Fruit fly (Drosophila melanogaster) whole organism, embryonic: ENCODE measurements around the gene scny.

Experiments
- Adf1 ChIP-seq: fragments of 200-800 bp; sonication (Bioruptor generic); IDR thresholded peaks from 2 replicates; pipeline ENCODE4 v1.3.6; 2022; ENCODE audit warnings: missing biosample characterization, missing genetic modification characterization
- Aef1 ChIP-seq: fragments of 200-800 bp; sonication (Bioruptor generic); IDR thresholded peaks from 3 replicates; pipeline ENCODE4 v1.3.6; 2022; ENCODE audit warnings: missing biosample characterization, missing genetic modification characterization
- Atf3 ChIP-seq: fragments of 200-800 bp; sonication (Bioruptor generic); optimal IDR thresholded peaks from 3 replicates; lab custom pipeline; 2016; ENCODE audit warnings: missing biosample characterization, missing genetic modification characterization
- CG14710 ChIP-seq: fragments of 200-800 bp; sonication (Bioruptor generic); optimal IDR thresholded peaks from 3 replicates; lab custom pipeline; 2019; ENCODE audit warnings: missing biosample characterization, mild to moderate bottlenecking, missing genetic modification characterization, moderate library complexity
- CG16779 ChIP-seq: fragments of 200-800 bp; sonication (Bioruptor generic); IDR thresholded peaks from 2 replicates; pipeline ENCODE4 v1.3.6; 2022; ENCODE audit warnings: missing biosample characterization, missing genetic modification characterization
- CG17328 ChIP-seq: fragments of 200-800 bp; sonication (Bioruptor generic); IDR thresholded peaks from 2 replicates; pipeline ENCODE4 v1.3.6; 2022; ENCODE audit warnings: missing biosample characterization, missing genetic modification characterization
- CG17361 ChIP-seq: fragments of 200-800 bp; sonication (Bioruptor generic); IDR thresholded peaks from 3 replicates; pipeline ENCODE4 v1.3.6; 2022; ENCODE audit warnings: missing biosample characterization, missing genetic modification characterization
- CG17568 ChIP-seq: fragments of 200-800 bp; sonication (Bioruptor generic); optimal IDR thresholded peaks from 2 replicates; lab custom pipeline; 2018; ENCODE audit warnings: missing biosample characterization, mild to moderate bottlenecking, missing genetic modification characterization, moderate library complexity
- CG18262 ChIP-seq: fragments of 200-800 bp; optimal IDR thresholded peaks from 3 replicates; lab custom pipeline; 2019; ENCODE audit warnings: missing biosample characterization, mild to moderate bottlenecking, missing genetic modification characterization, moderate library complexity
- CG30403 ChIP-seq: fragments of 200-800 bp; sonication (Bioruptor generic); optimal IDR thresholded peaks from 3 replicates; lab custom pipeline; 2016; ENCODE audit warnings: missing biosample characterization, missing genetic modification characterization
- CG32532 ChIP-seq: fragments of 200-800 bp; sonication (Bioruptor generic); IDR thresholded peaks from 2 replicates; pipeline ENCODE4 v1.3.6; 2022; ENCODE audit warnings: missing biosample characterization, missing genetic modification characterization
- CG6854 ChIP-seq: fragments of 200-800 bp; sonication (Bioruptor generic); optimal IDR thresholded peaks from 3 replicates; lab custom pipeline; 2017; ENCODE audit warnings: missing biosample characterization, mild to moderate bottlenecking, missing genetic modification characterization
- CG7745 ChIP-seq: fragments of 200-800 bp; sonication (Bioruptor generic); optimal IDR thresholded peaks from 2 replicates; lab custom pipeline; 2018; ENCODE audit warnings: missing biosample characterization, mild to moderate bottlenecking, missing genetic modification characterization, moderate library complexity
- CG8089 ChIP-seq: fragments of 200-800 bp; sonication (Bioruptor generic); optimal IDR thresholded peaks from 3 replicates; lab custom pipeline; 2016; ENCODE audit warnings: missing biosample characterization, missing genetic modification characterization
- CG8944 ChIP-seq: fragments of 200-800 bp; sonication (Bioruptor generic); optimal IDR thresholded peaks from 3 replicates; lab custom pipeline; 2016; ENCODE audit warnings: missing biosample characterization, missing genetic modification characterization
- CoRest ChIP-seq: fragments of 200-800 bp; sonication (Bioruptor generic); optimal IDR thresholded peaks from 3 replicates; lab custom pipeline; 2018; ENCODE audit warnings: missing biosample characterization, mild to moderate bottlenecking, missing genetic modification characterization, moderate library complexity
- Dbx ChIP-seq: fragments of 200-800 bp; sonication (Bioruptor generic); IDR thresholded peaks from 3 replicates; pipeline ENCODE4 v1.3.6; 2022; ENCODE audit warnings: missing biosample characterization, missing genetic modification characterization
- Fer2 ChIP-seq: fragments of 200-800 bp; sonication (Bioruptor generic); optimal IDR thresholded peaks from 2 replicates; lab custom pipeline; 2018; ENCODE audit warnings: missing biosample characterization, mild to moderate bottlenecking, missing genetic modification characterization, moderate library complexity
- HHEX ChIP-seq: fragments of 200-800 bp; sonication (Bioruptor generic); optimal IDR thresholded peaks from 3 replicates; lab custom pipeline; 2017; ENCODE audit warnings: missing biosample characterization, mild to moderate bottlenecking, missing genetic modification characterization, missing genetic modification reagents
- Hr3 ChIP-seq: fragments of 200-800 bp; sonication (Bioruptor generic); optimal IDR thresholded peaks from 3 replicates; lab custom pipeline; 2016; ENCODE audit warnings: missing biosample characterization, missing genetic modification characterization
- Mes4 ChIP-seq: fragments of 200-800 bp; sonication (Bioruptor generic); optimal IDR thresholded peaks from 2 replicates; lab custom pipeline; 2016; ENCODE audit warnings: missing biosample characterization, missing genetic modification characterization
- Neu2 ChIP-seq: fragments of 200-800 bp; sonication (Bioruptor generic); optimal IDR thresholded peaks from 3 replicates; lab custom pipeline; 2016; ENCODE audit warnings: missing biosample characterization, missing genetic modification characterization, borderline replicate concordance
- Nf-YA ChIP-seq: fragments of 200-800 bp; sonication (Bioruptor generic); IDR thresholded peaks from 2 replicates; pipeline ENCODE4 v1.3.6; 2022; ENCODE audit warnings: missing biosample characterization, missing genetic modification characterization
- Rfx ChIP-seq: fragments of 200-800 bp; sonication (Bioruptor generic); IDR thresholded peaks from 2 replicates; pipeline ENCODE4 v1.3.6; 2022; ENCODE audit warnings: missing biosample characterization, missing genetic modification characterization
- Side ChIP-seq: fragments of 200-800 bp; sonication (Bioruptor generic); optimal IDR thresholded peaks from 2 replicates; lab custom pipeline; 2016; ENCODE audit warnings: missing biosample characterization, missing genetic modification characterization
- Sox102F ChIP-seq: fragments of 200-800 bp; sonication (Bioruptor generic); optimal IDR thresholded peaks from 2 replicates; lab custom pipeline; 2018; ENCODE audit warnings: missing biosample characterization, mild to moderate bottlenecking, missing genetic modification characterization, moderate library complexity
- Spps ChIP-seq: fragments of 200-800 bp; sonication (Bioruptor generic); optimal IDR thresholded peaks from 2 replicates; lab custom pipeline; 2018; ENCODE audit warnings: missing biosample characterization, mild to moderate bottlenecking, missing genetic modification characterization
- Tbp ChIP-seq: fragments of >200 bp; optimal IDR thresholded peaks from 2 replicates; lab custom pipeline; 2018; ENCODE audit warnings: missing biosample characterization, missing genetic modification characterization
- Vsx1 ChIP-seq: fragments of 200-800 bp; sonication (Bioruptor generic); optimal IDR thresholded peaks from 2 replicates; lab custom pipeline; 2017; ENCODE audit warnings: missing biosample characterization, mild to moderate bottlenecking, missing genetic modification characterization, missing genetic modification reagents
- ase ChIP-seq: fragments of 200-800 bp; sonication (Bioruptor generic); IDR thresholded peaks from 3 replicates; pipeline ENCODE4 v1.3.6; 2022; ENCODE audit warnings: missing biosample characterization, missing genetic modification characterization
- az2 ChIP-seq: fragments of 200-800 bp; sonication (Bioruptor generic); optimal IDR thresholded peaks from 3 replicates; lab custom pipeline; 2016; ENCODE audit warnings: missing biosample characterization, missing genetic modification characterization
- bcd ChIP-seq: fragments of 200-800 bp; sonication (Bioruptor generic); optimal IDR thresholded peaks from 2 replicates; lab custom pipeline; 2017; ENCODE audit warnings: missing biosample characterization, mild to moderate bottlenecking, missing genetic modification characterization
- br ChIP-seq: fragments of >200 bp; optimal IDR thresholded peaks from 2 replicates; lab custom pipeline; 2017
- chif ChIP-seq, 2 experiments: fragments of 200-800 bp; sonication (Bioruptor generic); optimal IDR thresholded peaks; 3 replicates each; lab custom pipeline; 2016; ENCODE audit warnings: missing biosample characterization in 2 of 2, missing genetic modification characterization in 2 of 2
- crc ChIP-seq: fragments of 200-800 bp; sonication (Bioruptor generic); optimal IDR thresholded peaks from 2 replicates; lab custom pipeline; 2016; ENCODE audit warnings: missing biosample characterization, missing genetic modification characterization
- dmrt99B ChIP-seq: fragments of 200-800 bp; sonication (Bioruptor generic); optimal IDR thresholded peaks from 2 replicates; lab custom pipeline; 2018; ENCODE audit warnings: missing biosample characterization, mild to moderate bottlenecking, missing genetic modification characterization, moderate library complexity
- gfzf ChIP-seq: fragments of 200-800 bp; sonication (Bioruptor generic); optimal IDR thresholded peaks from 2 replicates; lab custom pipeline; 2016; ENCODE audit warnings: missing biosample characterization, mild to moderate bottlenecking, missing genetic modification characterization, moderate library complexity
- grn ChIP-seq: fragments of 200-800 bp; sonication (Bioruptor generic); optimal IDR thresholded peaks from 3 replicates; lab custom pipeline; 2017; ENCODE audit warnings: missing biosample characterization, missing genetic modification characterization
- lab ChIP-seq: fragments of 200-800 bp; sonication (Bioruptor generic); optimal IDR thresholded peaks from 3 replicates; lab custom pipeline; 2017; ENCODE audit warnings: missing biosample characterization, missing genetic modification characterization, mild to moderate bottlenecking, moderate library complexity, missing genetic modification reagents
- oc ChIP-seq: fragments of 200-800 bp; sonication (Bioruptor generic); optimal IDR thresholded peaks from 2 replicates; lab custom pipeline; 2018; ENCODE audit warnings: missing biosample characterization, mild to moderate bottlenecking, missing genetic modification characterization, moderate library complexity
- pum ChIP-seq: fragments of 200-800 bp; sonication (Bioruptor generic); optimal IDR thresholded peaks from 2 replicates; lab custom pipeline; 2016; ENCODE audit warnings: missing biosample characterization, missing genetic modification characterization
- repo ChIP-seq: fragments of 200-800 bp; sonication (Bioruptor generic); optimal IDR thresholded peaks from 2 replicates; lab custom pipeline; 2016; ENCODE audit warnings: missing biosample characterization, missing genetic modification characterization
- schlank ChIP-seq: fragments of 200-800 bp; sonication (Bioruptor generic); optimal IDR thresholded peaks from 2 replicates; lab custom pipeline; 2018; ENCODE audit warnings: missing biosample characterization, mild to moderate bottlenecking, missing genetic modification characterization
- scrt ChIP-seq: fragments of 200-800 bp; sonication (Bioruptor generic); optimal IDR thresholded peaks from 2 replicates; lab custom pipeline; 2018; ENCODE audit warnings: missing biosample characterization, mild to moderate bottlenecking, missing genetic modification characterization, moderate library complexity
- sisA ChIP-seq: fragments of 200-800 bp; sonication (Bioruptor generic); IDR thresholded peaks from 2 replicates; pipeline ENCODE4 v1.3.6; 2022; ENCODE audit warnings: missing biosample characterization, missing genetic modification characterization
- so ChIP-seq: fragments of 200-800 bp; sonication (Bioruptor generic); IDR thresholded peaks from 3 replicates; pipeline ENCODE4 v1.3.6; 2022; ENCODE audit warnings: missing biosample characterization, missing genetic modification characterization
- ttk ChIP-seq: fragments of 200-800 bp; sonication (Bioruptor generic); IDR thresholded peaks from 2 replicates; pipeline ENCODE4 v2.1.2; 2022; ENCODE audit warnings: missing biosample characterization, missing genetic modification characterization
- wdn ChIP-seq: fragments of 200-800 bp; sonication (Bioruptor generic); IDR thresholded peaks from 2 replicates; pipeline ENCODE4 v1.3.6; 2022; ENCODE audit warnings: missing biosample characterization, missing genetic modification characterization
- yki ChIP-seq: fragments of >200 bp; optimal IDR thresholded peaks from 3 replicates; lab custom pipeline; 2018
- zf30C ChIP-seq: fragments of 200-800 bp; sonication (Bioruptor generic); optimal IDR thresholded peaks from 3 replicates; lab custom pipeline; 2018; ENCODE audit warnings: missing biosample characterization, mild to moderate bottlenecking, missing genetic modification characterization
- zfh2 ChIP-seq: fragments of 200-800 bp; sonication (Bioruptor generic); optimal IDR thresholded peaks from 2 replicates; lab custom pipeline; 2016; ENCODE audit warnings: missing biosample characterization, missing genetic modification characterization

The scny gene

DNA sequence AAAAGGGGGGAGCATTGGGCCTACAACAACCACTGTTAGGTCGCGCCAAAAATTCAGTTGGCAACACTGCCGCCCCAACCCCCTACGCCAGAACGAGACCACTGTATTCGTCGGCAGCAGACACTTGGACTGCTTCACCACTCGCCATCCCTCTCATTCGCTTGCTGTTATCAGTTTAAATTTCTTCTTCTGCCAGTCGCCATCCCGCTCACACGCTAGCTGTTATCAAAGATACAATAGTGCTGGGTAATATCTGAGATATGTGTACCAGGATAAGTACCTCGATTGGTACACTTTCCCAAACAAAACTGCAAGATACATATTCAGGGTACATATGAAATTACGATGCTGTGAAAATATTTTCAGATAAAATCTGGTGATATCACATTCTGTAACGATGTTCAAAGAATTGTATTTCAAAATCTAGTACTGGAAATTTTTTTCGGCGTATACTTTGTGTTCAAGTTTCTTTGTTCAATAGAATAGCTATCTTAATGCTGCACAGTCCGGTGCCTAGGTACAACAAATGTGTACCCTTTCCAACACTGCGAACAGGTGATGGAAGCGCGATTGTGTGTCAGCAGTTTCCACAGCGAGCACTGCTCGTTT is 2.1 kb downstream of the scny start (continued):
- TF ChIP-seq lab (no peak), so (GFP tag; lab: Robert Waterston, UW) (peak; percentile 87), CG17361 (GFP tag; lab: Robert Waterston, UW) (peak; percentile 88), bcd (GFP tag; lab: Kevin White, UChicago) (no peak), CG17568 (no peak), sisA (peak; percentile 69; the same call in 1 of the 2 replicates), Fer2 (tag; lab: Kevin White, UChicago) (peak; percentile 79), Neu2 (GFP tag; lab: Kevin White, UChicago) (no peak), dmrt99B (tag; lab: Kevin White, UChicago) (no peak), grn (GFP tag; lab: Kevin White, UChicago) (peak; percentile 95), Hr3 (GFP tag; lab: Kevin White, UChicago) (peak; percentile 85), scrt (GFP tag; lab: Kevin White, UChicago) (peak; percentile 81), CG8089 (GFP tag; lab: Kevin White, UChicago) (peak; percentile 82), Aef1 (peak; percentile 56), chif (GFP tag; optimal IDR thresholded peaks at IDR 0.05; lab: Kevin White, UChicago) (peak; percentile 72 to 81), CG30403 (GFP tag; lab: Kevin White, UChicago) (peak; percentile 91), CG16779 (GFP tag; lab: Robert Waterston, UW) (0 out of 2 replicates have a peak, but pooled peaks have one; percentile 7), wdn (peak; percentile 60), HHEX (GFP tag; lab: Kevin White, UChicago) (peak; percentile 80), CG6854 (peak; percentile 67), schlank (tag; lab: Kevin White, UChicago) (peak; percentile 81), Mes4 (GFP tag; lab: Kevin White, UChicago) (peak; percentile 75), Tbp (GFP tag; lab: Kevin White, UChicago) (peak; percentile 19), gfzf (GFP tag; lab: Kevin White, UChicago) (peak; percentile 14), ase (GFP tag; lab: Robert Waterston, UW) (0 out of 3 replicates have a peak, but pooled peaks have one; percentile 18), zf30C (GFP tag; lab: Kevin White, UChicago) (peak; percentile 58), repo (peak; percentile 64), Rfx (GFP tag; lab: Robert Waterston, UW) (peak; percentile 69), CG7745 (no peak), Vsx1 (GFP tag; lab: Kevin White, UChicago) (no peak), Spps (tag; lab: Kevin White, UChicago) (peak; percentile 48), oc (tag; lab: Kevin White, UChicago) (peak; percentile 64), Nf-YA (0 out of 2 replicates have a peak, but pooled peaks have one; percentile 10), CG17328 (GFP tag; lab: Robert Waterston, UW) (peak; percentile 62), zfh2 (GFP tag; lab: Kevin White, UChicago) (peak; percentile 91), ttk (GFP tag; lab: Robert Waterston, UW) (peak; percentile 41; the same call in 1 of the 2 replicates), Atf3 (GFP tag; lab: Kevin White, UChicago) (peak; percentile 50), Dbx (GFP tag; lab: Robert Waterston, UW) (peak; percentile 74; the same call in 2 of the 3 replicates), CG8944 (GFP tag; lab: Kevin White, UChicago) (peak; percentile 77), CG18262 (tag; lab: Kevin White, UChicago) (peak; percentile 86), yki (lab: Kevin White, UChicago) (no peak), Adf1 (GFP tag; lab: Robert Waterston, UW) (peak; percentile 77), CoRest (peak; percentile 92), Sox102F (no peak), Side (peak; percentile 89), CG14710 (peak; percentile 84), az2 (GFP tag; lab: Kevin White, UChicago) (peak; percentile 84), crc (peak; percentile 75), CG32532 (GFP tag; lab: Robert Waterston, UW) (peak; percentile 75), br (lab: Kevin White, UChicago) (no peak), pum (peak; percentile 79)
